Fruit fly (Drosophila melanogaster) whole organism, prepupa: Measurements from ENCODE around the gene Klp68D.

Source experiments
- Blimp-1 ChIP-seq: fragments of 200-800 bp; sonication (Bioruptor generic); optimal IDR thresholded peaks from 3 replicates; lab custom pipeline; 2017; ENCODE audit warnings: missing biosample characterization, missing genetic modification characterization, mild to moderate bottlenecking, moderate library complexity, missing genetic modification reagents
- CG10669 ChIP-seq: fragments of 200-800 bp; sonication (Bioruptor generic); optimal IDR thresholded peaks from 3 replicates; lab custom pipeline; 2018; ENCODE audit warnings: missing biosample characterization, mild to moderate bottlenecking, missing genetic modification characterization, moderate library complexity
- CG11294 ChIP-seq: fragments of 200-800 bp; sonication (Bioruptor generic); IDR thresholded peaks from 2 replicates; pipeline ENCODE4 v1.3.6; 2022; ENCODE audit warnings: missing biosample characterization, missing genetic modification characterization
- CG15336 ChIP-seq: fragments of 200-800 bp; sonication (Bioruptor generic); IDR thresholded peaks from 2 replicates; pipeline ENCODE4 v1.3.6; 2022; ENCODE audit warnings: missing biosample characterization, missing genetic modification characterization
- CG1621 ChIP-seq: fragments of 200-800 bp; sonication (Bioruptor generic); optimal IDR thresholded peaks from 3 replicates; lab custom pipeline; 2018; ENCODE audit warnings: missing biosample characterization, mild to moderate bottlenecking, missing genetic modification characterization
- CG32006 ChIP-seq: fragments of 200-800 bp; sonication (Bioruptor generic); optimal IDR thresholded peaks from 3 replicates; lab custom pipeline; 2017; ENCODE audit warnings: missing biosample characterization, mild to moderate bottlenecking, missing genetic modification characterization
- CG34406 ChIP-seq: fragments of 200-800 bp; sonication (Bioruptor generic); optimal IDR thresholded peaks from 3 replicates; lab custom pipeline; 2016; ENCODE audit warnings: missing biosample characterization, missing genetic modification characterization
- CG3919 ChIP-seq: fragments of 200-800 bp; sonication (Bioruptor generic); optimal IDR thresholded peaks from 3 replicates; lab custom pipeline; 2016; ENCODE audit warnings: missing biosample characterization, missing genetic modification characterization
- CG6792 ChIP-seq: fragments of 200-800 bp; sonication (Bioruptor generic); optimal IDR thresholded peaks from 3 replicates; lab custom pipeline; 2016; ENCODE audit warnings: missing biosample characterization, missing genetic modification characterization
- CG7368 ChIP-seq: fragments of 200-800 bp; sonication (Bioruptor generic); optimal IDR thresholded peaks from 3 replicates; lab custom pipeline; 2016; ENCODE audit warnings: missing biosample characterization, missing genetic modification characterization
- CG8319 ChIP-seq: fragments of 200-800 bp; sonication (Bioruptor generic); optimal IDR thresholded peaks from 3 replicates; lab custom pipeline; 2016; ENCODE audit warnings: missing biosample characterization, missing genetic modification characterization
- CG8632 ChIP-seq: fragments of 200-800 bp; sonication (Bioruptor generic); optimal IDR thresholded peaks from 3 replicates; lab custom pipeline; 2016; ENCODE audit warnings: missing biosample characterization, missing genetic modification characterization
- CG9139 ChIP-seq: fragments of 200-800 bp; sonication (Bioruptor generic); optimal IDR thresholded peaks from 3 replicates; lab custom pipeline; 2017; ENCODE audit warnings: missing biosample characterization, mild to moderate bottlenecking, missing genetic modification characterization
- Eip75B ChIP-seq: fragments of 200-800 bp; sonication (Bioruptor generic); optimal IDR thresholded peaks from 3 replicates; lab custom pipeline; 2016; ENCODE audit warnings: missing biosample characterization, missing genetic modification characterization
- Eip78C ChIP-seq: fragments of 200-800 bp; sonication (Bioruptor generic); peaks from one replicate; lab custom pipeline; 2016; ENCODE audit warnings: missing biosample characterization, missing genetic modification characterization
- Eip93F ChIP-seq: fragments of 200-800 bp; sonication (Bioruptor generic); optimal IDR thresholded peaks from 2 replicates; lab custom pipeline; 2016; ENCODE audit warnings: missing biosample characterization, mild to moderate bottlenecking, missing genetic modification characterization
- Ets96B ChIP-seq: fragments of 200-800 bp; optimal IDR thresholded peaks from 2 replicates; lab custom pipeline; 2019; ENCODE audit warnings: missing biosample characterization, mild to moderate bottlenecking, missing genetic modification characterization, moderate library complexity
- Gug ChIP-seq: fragments of 200-800 bp; sonication (Bioruptor generic); IDR thresholded peaks from 2 replicates; pipeline ENCODE4 v1.3.6; 2022; ENCODE audit warnings: missing biosample characterization, missing genetic modification characterization
- Hr39 ChIP-seq: fragments of 200-800 bp; sonication (Bioruptor generic); optimal IDR thresholded peaks from 2 replicates; lab custom pipeline; 2016; ENCODE audit warnings: missing biosample characterization, missing genetic modification characterization
- Hr4 ChIP-seq: fragments of 200-800 bp; sonication (Bioruptor generic); optimal IDR thresholded peaks from 3 replicates; lab custom pipeline; 2016; ENCODE audit warnings: missing biosample characterization, missing genetic modification characterization
- Smox ChIP-seq: fragments of 200-800 bp; sonication (Bioruptor generic); optimal IDR thresholded peaks from 3 replicates; lab custom pipeline; 2016; ENCODE audit warnings: missing biosample characterization, missing genetic modification characterization
- Sox102F ChIP-seq: fragments of 200-800 bp; sonication (Bioruptor generic); optimal IDR thresholded peaks from 2 replicates; lab custom pipeline; 2016; ENCODE audit warnings: missing biosample characterization, mild to moderate bottlenecking, missing genetic modification characterization
- Sox14 ChIP-seq: fragments of 200-800 bp; sonication (Bioruptor generic); optimal IDR thresholded peaks from 3 replicates; lab custom pipeline; 2016; ENCODE audit warnings: missing biosample characterization, missing genetic modification characterization
- achi ChIP-seq: fragments of 200-800 bp; sonication (Bioruptor generic); optimal IDR thresholded peaks from 3 replicates; lab custom pipeline; 2016; ENCODE audit warnings: missing biosample characterization, missing genetic modification characterization
- cyc ChIP-seq: fragments of 200-800 bp; sonication (Bioruptor generic); optimal IDR thresholded peaks from 3 replicates; lab custom pipeline; 2016; ENCODE audit warnings: missing biosample characterization, missing genetic modification characterization
- esn ChIP-seq: fragments of 200-800 bp; sonication (Bioruptor generic); optimal IDR thresholded peaks from 2 replicates; lab custom pipeline; 2016; ENCODE audit warnings: missing biosample characterization, mild to moderate bottlenecking, missing genetic modification characterization, moderate library complexity
- fkh ChIP-seq: fragments of 200-800 bp; sonication (Bioruptor generic); optimal IDR thresholded peaks from 3 replicates; lab custom pipeline; 2017; ENCODE audit warnings: missing biosample characterization, mild to moderate bottlenecking, missing genetic modification characterization, moderate library complexity
- net ChIP-seq: fragments of 200-800 bp; sonication (Bioruptor generic); optimal IDR thresholded peaks from 3 replicates; lab custom pipeline; 2016; ENCODE audit warnings: missing biosample characterization, missing genetic modification characterization
- salr ChIP-seq, 2 experiments: fragments of 200-800 bp; sonication (Bioruptor generic); optimal IDR thresholded peaks; 3 replicates each; lab custom pipeline; 2016 to 2018; ENCODE audit warnings: missing biosample characterization in 2 of 2, missing genetic modification characterization in 2 of 2, mild to moderate bottlenecking in 1 of 2
- spab ChIP-seq: fragments of 200-800 bp; sonication (Bioruptor generic); optimal IDR thresholded peaks from 2 replicates; lab custom pipeline; 2017; ENCODE audit warnings: missing biosample characterization, mild to moderate bottlenecking, missing genetic modification characterization, missing genetic modification reagents
- ss ChIP-seq, 2 experiments: fragments of 200-800 bp; sonication (Bioruptor generic); optimal IDR thresholded peaks; 2 replicates in 1 of 2; 3 replicates in 1 of 2; lab custom pipeline; 2017 to 2018; ENCODE audit warnings: mild to moderate bottlenecking in 2 of 2, missing biosample characterization in 2 of 2, missing genetic modification characterization in 2 of 2, moderate library complexity in 1 of 2
- svp ChIP-seq: fragments of 200-800 bp; sonication (Bioruptor generic); peaks from one replicate; lab custom pipeline; 2016; ENCODE audit warnings: missing biosample characterization, missing genetic modification characterization
- vri ChIP-seq: fragments of 200-800 bp; sonication (Bioruptor generic); optimal IDR thresholded peaks from 3 replicates; lab custom pipeline; 2016; ENCODE audit warnings: missing biosample characterization, mild to moderate bottlenecking, missing genetic modification characterization

Klp68D gene

DNA sequence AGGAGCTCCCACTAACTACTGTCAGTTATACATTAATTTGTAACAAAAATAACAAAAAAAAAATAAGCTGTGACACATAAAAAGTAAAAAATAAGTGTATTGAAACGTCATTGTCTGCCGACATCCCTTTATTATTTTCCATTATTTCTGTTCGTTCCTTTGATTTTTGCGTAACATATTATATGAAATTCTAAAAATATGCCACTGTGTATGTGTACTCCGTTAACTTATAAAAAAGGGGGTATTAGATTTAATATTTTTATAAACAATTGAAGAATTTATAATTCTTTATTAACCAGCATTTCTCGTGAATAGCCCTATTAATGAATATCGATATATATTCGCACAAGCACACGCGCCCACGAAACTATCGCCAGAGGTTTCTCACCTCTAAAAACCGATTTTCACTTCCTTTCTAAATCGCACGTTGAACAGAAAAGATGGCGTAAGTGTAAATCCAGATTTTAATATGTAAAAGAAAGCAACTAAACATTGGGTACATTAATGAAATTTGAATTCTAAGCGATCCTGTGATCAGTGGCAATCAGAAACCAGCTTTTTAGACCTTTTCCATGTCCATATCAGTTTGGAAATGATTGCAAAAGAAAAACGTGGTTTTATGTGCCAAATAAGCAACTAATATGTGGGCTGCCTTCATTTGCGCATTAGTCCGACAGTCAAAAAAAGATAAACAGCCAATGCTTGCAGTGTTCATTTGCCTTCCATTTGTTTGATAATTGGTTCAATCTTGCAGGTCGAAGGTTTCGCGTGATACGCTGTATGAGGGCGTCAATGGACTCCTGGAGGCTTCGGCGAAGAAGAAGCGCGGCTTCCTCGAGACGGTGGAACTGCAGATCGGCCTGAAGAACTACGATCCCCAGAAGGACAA, 27.3 kb downstream of the Klp68D start, which contains the start of gene RpL10Ab (continued):
- TF ChIP-seq CG7368 (GFP tag; lab: Kevin White, UChicago) (peak; percentile 13), Blimp-1 (GFP tag; lab: Kevin White, UChicago) (peak; percentile 53), CG8319 (GFP tag; lab: Kevin White, UChicago) (peak; percentile 24), CG34406 (GFP tag; lab: Kevin White, UChicago) (peak; percentile 35), CG32006 (GFP tag; lab: Kevin White, UChicago) (no peak), Eip75B (GFP tag; lab: Kevin White, UChicago) (peak; percentile 51), spab (GFP tag; lab: Kevin White, UChicago) (peak; percentile 9), Gug (0 out of 2 replicates have a peak, but pooled peaks have one; percentile 52), net (GFP tag; lab: Kevin White, UChicago) (peak; percentile 58), CG6792 (GFP tag; lab: Kevin White, UChicago) (peak; percentile 39), CG1621 (tag; lab: Kevin White, UChicago) (peak; percentile 2), Sox14 (GFP tag; lab: Kevin White, UChicago) (peak; percentile 11), Hr4 (GFP tag; lab: Kevin White, UChicago) (no peak), cyc (peak; percentile 34), CG3919 (GFP tag; lab: Kevin White, UChicago) (peak; percentile 77), Smox (GFP tag; lab: Kevin White, UChicago) (peak; percentile 5), achi (peak; percentile 27), salr (GFP tag; optimal IDR thresholded peaks at IDR 0.05; lab: Kevin White, UChicago) (peak in 1 of 2 experiments; percentile 55)

- TF ChIP-seq Eip78C (GFP tag; lab: Kevin White, UChicago), result peak; percentile 61
- no peak for TF ChIP-seq CG10669
- peak; percentile 7 for TF ChIP-seq esn (GFP tag; lab: Kevin White, UChicago)
- no peak for TF ChIP-seq CG9139 (GFP tag; lab: Kevin White, UChicago)
These were observed 30.2 kb downstream of the Klp68D start, which contains the start of gene CG32095 for dm6 chr3L:11825560-11826153. TSS of gene CG32095 (minus strand) at chr3L:11825732.

DNA sequence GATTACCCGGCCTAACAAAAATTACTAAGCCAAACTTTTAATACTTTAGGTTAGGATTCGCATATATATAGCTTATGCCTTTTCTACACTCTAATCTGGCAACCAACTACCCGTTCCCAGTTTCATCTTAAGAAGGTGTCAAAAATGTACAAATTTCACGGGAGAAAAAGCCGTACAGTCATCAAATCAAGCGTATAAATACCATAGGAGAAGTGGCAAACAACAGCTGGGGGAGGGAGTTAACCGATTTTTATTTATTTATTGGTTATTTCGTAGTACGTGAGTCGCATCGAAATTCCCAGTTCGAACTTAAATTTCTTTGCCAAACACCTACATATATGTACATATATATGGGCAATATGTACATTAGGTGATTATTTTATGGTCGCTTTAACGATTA, 33.3 kb downstream of the Klp68D start, which contains the start of gene CG7264:
CG7264 (plus strand) TSS at position 301 of the 400 bp plus-strand sequence.
- peak; percentile 53 for TF ChIP-seq fkh (GFP tag; lab: Kevin White, UChicago)
- TF ChIP-seq esn (GFP tag; lab: Kevin White, UChicago), result no peak
- TF ChIP-seq, all 60 proteins: peak for 1

DNA sequence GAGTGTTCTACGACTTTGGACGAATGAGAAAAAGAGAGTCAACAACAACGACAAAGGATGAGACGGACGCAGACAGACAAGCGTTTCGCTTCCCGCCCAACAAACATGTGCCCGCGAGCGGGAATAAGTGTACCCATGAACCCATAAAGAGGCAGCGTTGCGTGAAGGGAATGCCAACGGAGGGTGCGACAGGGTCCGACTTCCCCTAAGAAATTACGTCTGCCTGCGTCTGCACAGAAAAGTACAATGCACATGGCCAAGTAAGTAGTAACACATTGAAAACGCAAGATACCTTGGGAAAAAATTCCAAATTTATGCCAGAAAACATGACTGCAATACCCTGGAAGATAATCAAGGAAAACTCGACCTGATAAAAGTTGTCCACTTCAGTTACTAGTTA, 35.8 kb downstream of the Klp68D start:
- TF ChIP-seq CG11294 (GFP tag; lab: Robert Waterston, UW), result no peak
- TF ChIP-seq Sox102F (GFP tag; lab: Kevin White, UChicago), result no peak
- TF ChIP-seq Eip93F (GFP tag; lab: Kevin White, UChicago), result no peak
- TF ChIP-seq Hr39, result no peak
- TF ChIP-seq CG8632 (GFP tag; lab: Kevin White, UChicago), result no peak
- no peak for TF ChIP-seq svp
- TF ChIP-seq vri, result no peak
- no peak for TF ChIP-seq CG10669
- no peak for TF ChIP-seq Ets96B (tag; lab: Kevin White, UChicago)
- TF ChIP-seq ss (GFP tag; optimal IDR thresholded peaks at IDR 0.05; lab: Kevin White, UChicago), result no peak
- TF ChIP-seq CG15336 (GFP tag; lab: Robert Waterston, UW), result no peak
